Fruit fly (Drosophila melanogaster): ENCODE results near the gene Ide.

Gene Ide

dm6 chr3L:20375878-20376563 is at the start of gene Ide, which contains the start of gene RhoBTB (continued):
- peak; percentile 90 for TF ChIP-seq Sox15 (GFP tag; optimal IDR thresholded peaks at IDR 0.05)
- TF ChIP-seq CG9139 (GFP tag; optimal IDR thresholded peaks at IDR 0.05), result no peak
- peak; percentile 96 for TF ChIP-seq CG10669 (GFP tag; optimal IDR thresholded peaks at IDR 0.05)
- peak; percentile 84 for TF ChIP-seq CG32006 (GFP tag; optimal IDR thresholded peaks at IDR 0.05)
- TF ChIP-seq OdsH (GFP tag; optimal IDR thresholded peaks at IDR 0.05), result peak; percentile 87
- TF ChIP-seq CG11762 (GFP tag; optimal IDR thresholded peaks at IDR 0.05; ENCODE audit: insufficient read depth), result peak; percentile 78
- TF ChIP-seq Eip93F (GFP tag; optimal IDR thresholded peaks at IDR 0.05), result no peak
- no peak for TF ChIP-seq Smox (GFP tag; optimal IDR thresholded peaks at IDR 0.05)
- TF ChIP-seq pdm3 (GFP tag; optimal IDR thresholded peaks at IDR 0.05), result no peak

DNA sequence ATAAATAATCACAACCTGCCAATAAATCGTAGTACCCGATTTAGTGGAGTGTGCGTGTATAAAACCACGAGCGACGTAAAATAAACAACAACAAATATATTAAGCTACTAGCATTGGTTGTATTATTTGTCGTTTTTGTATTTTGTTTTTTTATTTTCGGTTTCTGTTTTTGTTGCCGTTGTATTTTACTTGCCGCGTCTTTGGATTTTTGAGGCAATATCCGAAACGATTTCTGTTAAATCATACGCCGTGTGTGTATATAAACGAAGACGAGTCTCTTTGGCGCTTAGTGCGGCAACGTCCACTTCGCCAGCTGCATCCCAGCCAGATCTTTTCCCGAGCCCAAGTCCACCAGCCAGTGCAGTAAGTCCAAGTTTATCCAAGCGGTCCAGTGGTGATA is 37.6 kb upstream of the Ide start, which contains the start of gene zye:
Gene zye (plus strand): TSS at position 301 of the 400 bp plus-strand sequence.
- TF ChIP-seq lz (GFP tag; optimal IDR thresholded peaks at IDR 0.05) (no peak), OdsH (GFP tag; optimal IDR thresholded peaks at IDR 0.05) (no peak), fd59A (GFP tag; optimal IDR thresholded peaks at IDR 0.05) (no peak), Sox15 (GFP tag; optimal IDR thresholded peaks at IDR 0.05) (no peak), CG10669 (GFP tag; optimal IDR thresholded peaks at IDR 0.05) (no peak), CG6808 (GFP tag; optimal IDR thresholded peaks at IDR 0.05) (no peak), CG7368 (GFP tag; optimal IDR thresholded peaks at IDR 0.05) (no peak), CG16779 (tag; optimal IDR thresholded peaks at IDR 0.05) (no peak), net (GFP tag; optimal IDR thresholded peaks at IDR 0.05) (no peak), Sox102F (GFP tag; optimal IDR thresholded peaks at IDR 0.05) (no peak), CG11762 (GFP tag; optimal IDR thresholded peaks at IDR 0.05; ENCODE audit: insufficient read depth) (no peak), CG8632 (GFP tag; optimal IDR thresholded peaks at IDR 0.05) (no peak), CG8319 (GFP tag; optimal IDR thresholded peaks at IDR 0.05) (no peak), Ets96B (tag; optimal IDR thresholded peaks at IDR 0.05) (no peak)

DNA sequence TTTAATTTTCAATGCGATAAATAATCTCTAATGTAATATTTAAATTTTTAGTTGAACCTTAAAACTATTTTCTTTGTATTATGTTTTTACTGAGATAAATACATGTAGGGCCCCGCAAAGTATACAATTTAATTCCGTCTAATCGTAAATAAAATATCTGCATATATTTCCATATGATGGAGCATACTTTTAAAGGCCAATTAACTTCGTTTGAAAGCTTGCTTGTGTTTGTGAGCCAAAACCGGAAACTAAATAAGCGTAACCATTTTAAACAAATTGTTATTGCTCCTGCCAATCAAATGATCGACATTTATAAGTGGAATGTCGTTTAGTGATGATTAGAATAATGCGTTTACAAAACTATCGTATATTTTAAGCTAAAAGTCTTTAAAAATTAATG is 35.1 kb upstream of the Ide start:
- no peak for TF ChIP-seq CG6163 (GFP tag; IDR thresholded peaks at IDR 0.05)
- TF ChIP-seq fd59A (GFP tag; optimal IDR thresholded peaks at IDR 0.05), result no peak
- no peak for TF ChIP-seq CG4318 (GFP tag; optimal IDR thresholded peaks at IDR 0.05)
- no peak for TF ChIP-seq CG8632 (GFP tag; optimal IDR thresholded peaks at IDR 0.05)
- TF ChIP-seq svp (GFP tag), result peak; percentile 22
- peak; percentile 47 for TF ChIP-seq Eip78C (GFP tag)
- no peak for TF ChIP-seq CG7368 (GFP tag; optimal IDR thresholded peaks at IDR 0.05)
- peak; percentile 2 for TF ChIP-seq vri (GFP tag; optimal IDR thresholded peaks at IDR 0.05)

dm6 chr3L:20410345-20410744 is 34.6 kb upstream of the Ide start, which contains the start of gene CG13248:
Gene CG13248 (minus strand): TSS chr3L:20410566.
- TF ChIP-seq CG6792 (GFP tag; optimal IDR thresholded peaks at IDR 0.05) (no peak), CG7368 (GFP tag; optimal IDR thresholded peaks at IDR 0.05) (no peak), pdm3 (GFP tag; optimal IDR thresholded peaks at IDR 0.05) (no peak), Lpt (GFP tag; optimal IDR thresholded peaks at IDR 0.05) (no peak), Sox15 (GFP tag; optimal IDR thresholded peaks at IDR 0.05) (no peak), Eip75B (GFP tag; optimal IDR thresholded peaks at IDR 0.05) (no peak), Ets96B (tag; optimal IDR thresholded peaks at IDR 0.05) (no peak), topi (GFP tag; optimal IDR thresholded peaks at IDR 0.05) (no peak), acj6 (GFP tag; optimal IDR thresholded peaks at IDR 0.05) (no peak), CG10669 (GFP tag; optimal IDR thresholded peaks at IDR 0.05) (no peak), CG16779 (tag; optimal IDR thresholded peaks at IDR 0.05) (no peak)

DNA sequence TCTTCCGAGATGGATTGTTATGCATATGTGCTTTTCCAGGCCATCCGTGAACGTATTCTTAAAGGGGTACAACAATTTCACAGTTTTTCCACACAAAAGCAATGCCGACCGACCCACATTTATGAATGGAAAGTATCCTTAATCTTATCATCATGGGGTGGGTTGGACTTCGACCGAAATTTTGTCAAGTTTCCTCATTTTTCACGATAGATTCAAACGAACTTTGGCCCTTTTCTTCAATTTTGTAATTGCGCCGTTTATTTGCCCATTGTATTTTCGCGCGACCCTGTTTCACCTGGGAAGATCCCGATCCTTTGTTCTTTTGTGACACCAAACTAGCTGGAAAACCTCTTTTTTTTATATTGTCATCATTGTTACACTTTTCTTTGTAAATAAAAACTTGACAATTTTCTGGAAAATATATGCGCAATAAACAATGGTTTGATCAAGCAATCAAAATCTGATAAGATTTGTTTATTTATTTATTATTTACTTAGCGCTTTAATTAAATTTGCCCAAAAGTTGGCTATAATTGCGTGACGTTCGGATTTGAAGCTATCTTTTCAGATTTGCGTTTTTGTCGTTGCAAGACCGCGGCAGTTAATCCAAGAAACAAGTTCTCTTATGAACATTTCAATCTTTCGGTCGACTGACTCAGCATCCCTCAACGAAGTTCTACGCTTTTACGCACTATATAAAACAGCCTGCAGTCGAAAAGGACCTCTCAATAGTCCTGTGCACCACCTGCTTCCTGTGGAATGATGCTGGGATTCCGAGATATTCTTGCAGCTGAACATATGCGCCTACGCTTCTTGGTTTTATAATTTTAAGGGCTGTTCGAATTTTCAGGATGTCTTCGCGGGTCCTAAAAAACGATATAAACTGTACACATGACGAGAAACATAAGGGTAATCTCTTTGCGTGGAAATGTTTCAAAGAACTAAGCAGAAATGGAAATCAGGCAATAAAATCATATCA is 30.6 kb upstream of the Ide start:
- peak; percentile 55 for TF ChIP-seq Eip78C (GFP tag)
- no peak for TF ChIP-seq CG1621 (tag; optimal IDR thresholded peaks at IDR 0.05)
- no peak for TF ChIP-seq CG9139 (GFP tag; optimal IDR thresholded peaks at IDR 0.05)
- TF ChIP-seq Eip93F (GFP tag; optimal IDR thresholded peaks at IDR 0.05), result no peak
- no peak for TF ChIP-seq CG11762 (GFP tag; optimal IDR thresholded peaks at IDR 0.05; ENCODE audit: insufficient read depth)
- TF ChIP-seq topi (GFP tag; optimal IDR thresholded peaks at IDR 0.05), result no peak
- peak; percentile 8 for TF ChIP-seq Met (GFP tag; optimal IDR thresholded peaks at IDR 0.05)
- TF ChIP-seq fkh (GFP tag; optimal IDR thresholded peaks at IDR 0.05), result peak; percentile 97
- no peak for TF ChIP-seq Gug (GFP tag; IDR thresholded peaks at IDR 0.05)
- peak; percentile 62 for TF ChIP-seq svp (GFP tag)
- TF ChIP-seq Lpt (GFP tag; optimal IDR thresholded peaks at IDR 0.05), result no peak
- TF ChIP-seq Sox14 (GFP tag; optimal IDR thresholded peaks at IDR 0.05), result peak; percentile 34
- TF ChIP-seq Hr38 (GFP tag; optimal IDR thresholded peaks at IDR 0.05), result no peak
- no peak for TF ChIP-seq CG3919 (GFP tag; optimal IDR thresholded peaks at IDR 0.05)

All from whole organism, prepupa.